Worm (Caenorhabditis elegans) whole organism, young adult: Measurements from ENCODE around the gene unc-10.
A peak's percentile ranks its signal among the peaks of the same experiment; 100 is the strongest.

ENCODE experiments used
- B0019.2 ChIP-seq: fragments of 200-800 bp; sonication (Bioruptor generic); conservative IDR thresholded peaks from 2 replicates; pipeline ENCODE4 v1.3.6; 2022; ENCODE audit warnings: missing genetic modification reagents, missing genetic modification characterization, missing compliant biosample characterization
- F57A8.1 ChIP-seq: fragments of 200-800 bp; sonication (Bioruptor generic); optimal IDR thresholded peaks from 2 replicates; lab custom pipeline; 2018; ENCODE audit warnings: mild to moderate bottlenecking, missing genetic modification characterization, moderate library complexity, missing compliant biosample characterization
- K11D2.4 ChIP-seq: fragments of 200-800 bp; sonication (Bioruptor generic); IDR thresholded peaks from 2 replicates; pipeline ENCODE4 v1.3.6; 2022; ENCODE audit warnings: missing genetic modification reagents, missing genetic modification characterization, missing compliant biosample characterization
- K12H6.12 ChIP-seq: fragments of 200-800 bp; sonication (Bioruptor generic); optimal IDR thresholded peaks from 2 replicates; lab custom pipeline; 2018; ENCODE audit warnings: mild to moderate bottlenecking, missing genetic modification characterization, missing compliant biosample characterization
- Y56A3A.18 ChIP-seq: fragments of 200-800 bp; sonication (Bioruptor generic); IDR thresholded peaks from 2 replicates; pipeline ENCODE4 v1.3.6; 2022; ENCODE audit warnings: missing genetic modification reagents, missing genetic modification characterization, missing compliant biosample characterization
- Y67H2A.10 ChIP-seq: fragments of 200-800 bp; sonication (Bioruptor generic); conservative IDR thresholded peaks from 2 replicates; pipeline ENCODE4 v1.3.6; 2022; ENCODE audit warnings: missing genetic modification reagents, missing genetic modification characterization, missing compliant biosample characterization
- ZK185.1 ChIP-seq: sonication (generic microtip); optimal IDR thresholded peaks from 2 replicates; lab custom pipeline; 2016; ENCODE audit warnings: mild to moderate bottlenecking, missing genetic modification characterization, missing compliant biosample characterization; ENCODE audit not compliant: poor library complexity, severe bottlenecking
- ama-1 ChIP-seq, 3 experiments: fragments of 150-350 bp in 1 of 3; sonication (generic microtip) in 2 of 3; optimal IDR thresholded peaks; 2 replicates each; lab custom pipeline; 2014 to 2018; ENCODE audit warnings: missing biosample characterization in 2 of 3, missing genetic modification characterization in 2 of 3, missing genetic modification reagents in 2 of 3
- atf-7 ChIP-seq: sonication (generic microtip); optimal IDR thresholded peaks from 2 replicates; lab custom pipeline; 2017; ENCODE audit warnings: mild to moderate bottlenecking, missing genetic modification characterization, missing compliant biosample characterization
- attf-5 ChIP-seq: fragments of 200-800 bp; sonication (Bioruptor generic); optimal IDR thresholded peaks from 2 replicates; lab custom pipeline; 2018; ENCODE audit warnings: mild to moderate bottlenecking, missing genetic modification characterization, missing compliant biosample characterization
- bed-1 ChIP-seq: fragments of 200-800 bp; sonication (Bioruptor generic); IDR thresholded peaks from 2 replicates; pipeline ENCODE4 v1.3.6; 2022; ENCODE audit warnings: missing genetic modification reagents, missing genetic modification characterization, missing compliant biosample characterization
- cebp-1 ChIP-seq, 2 experiments: fragments of 200-800 bp in 1 of 2; sonication (Bioruptor generic) in 1 of 2; sonication (generic microtip) in 1 of 2; IDR thresholded peaks in 1 of 2; optimal IDR thresholded peaks in 1 of 2; 2 replicates each; pipeline versions ENCODE4 v1.3.6 to Lab custom; 2017 to 2022; ENCODE audit warnings: missing compliant biosample characterization in 2 of 2, missing genetic modification characterization in 2 of 2, mild to moderate bottlenecking in 1 of 2, missing genetic modification reagents in 1 of 2, moderate library complexity in 1 of 2
- ceh-100 ChIP-seq: fragments of 200-800 bp; sonication (Bioruptor generic); IDR thresholded peaks from 2 replicates; pipeline ENCODE4 v1.3.6; 2022; ENCODE audit warnings: missing genetic modification reagents, missing genetic modification characterization, missing compliant biosample characterization
- ceh-27 ChIP-seq: fragments of 200-800 bp; sonication (Bioruptor generic); optimal IDR thresholded peaks from 2 replicates; lab custom pipeline; 2018; ENCODE audit warnings: mild to moderate bottlenecking, missing genetic modification characterization, moderate library complexity, missing compliant biosample characterization
- ceh-91 ChIP-seq: fragments of 200-800 bp; sonication (Bioruptor generic); IDR thresholded peaks from 2 replicates; pipeline ENCODE4 v1.3.6; 2022; ENCODE audit warnings: missing genetic modification reagents, missing genetic modification characterization, missing compliant biosample characterization
- chd-7 ChIP-seq: sonication (generic microtip); optimal IDR thresholded peaks from 2 replicates; lab custom pipeline; 2016; ENCODE audit warnings: mild to moderate bottlenecking, missing genetic modification characterization, moderate library complexity, missing compliant biosample characterization
- dox-1 ChIP-seq: fragments of 200-800 bp; sonication (Bioruptor generic); IDR thresholded peaks from 2 replicates; pipeline ENCODE4 v1.3.6; 2022; ENCODE audit warnings: missing genetic modification reagents, missing genetic modification characterization, missing compliant biosample characterization
- egl-44 ChIP-seq: fragments of 200-800 bp; sonication (Bioruptor generic); IDR thresholded peaks from 2 replicates; pipeline ENCODE4 v1.3.6; 2022; ENCODE audit warnings: missing genetic modification reagents, missing genetic modification characterization, missing compliant biosample characterization
- gei-17 ChIP-seq: fragments of 200-800 bp; sonication (Bioruptor generic); optimal IDR thresholded peaks from 2 replicates; lab custom pipeline; 2018; ENCODE audit warnings: mild to moderate bottlenecking, missing genetic modification characterization, missing compliant biosample characterization
- hlh-12 ChIP-seq: sonication (generic microtip); optimal IDR thresholded peaks from 2 replicates; lab custom pipeline; 2016; ENCODE audit warnings: missing genetic modification characterization, missing compliant biosample characterization
- hmg-1.2 ChIP-seq: fragments of 200-800 bp; sonication (Bioruptor generic); IDR thresholded peaks from 2 replicates; pipeline ENCODE4 v1.3.6; 2022; ENCODE audit warnings: missing genetic modification reagents, missing genetic modification characterization, missing compliant biosample characterization
- hmg-20 ChIP-seq: fragments of 200-800 bp; sonication (Bioruptor generic); IDR thresholded peaks from 2 replicates; pipeline ENCODE4 v1.3.6; 2022; ENCODE audit warnings: missing genetic modification reagents, missing genetic modification characterization, missing compliant biosample characterization
- hsf-1 ChIP-seq: fragments of 200-800 bp; sonication (Bioruptor generic); IDR thresholded peaks from 2 replicates; pipeline ENCODE4 v1.3.6; 2022; ENCODE audit warnings: missing genetic modification reagents, missing genetic modification characterization, missing compliant biosample characterization
- lin-26 ChIP-seq: fragments of 200-800 bp; sonication (Bioruptor generic); IDR thresholded peaks from 2 replicates; pipeline ENCODE4 v1.3.6; 2022; ENCODE audit warnings: missing genetic modification reagents, missing genetic modification characterization, missing compliant biosample characterization
- lin-35 ChIP-seq, 3 experiments: fragments of 150-350 bp in 2 of 3; sonication (generic microtip) in 1 of 3; optimal IDR thresholded peaks; 2 replicates each; lab custom pipeline; 2014 to 2018; ENCODE audit warnings: missing biosample characterization in 3 of 3, missing genetic modification characterization in 3 of 3, missing genetic modification reagents in 3 of 3
- lin-40 ChIP-seq: sonication (generic microtip); optimal IDR thresholded peaks from 2 replicates; lab custom pipeline; 2016; ENCODE audit warnings: missing genetic modification characterization, mild to moderate bottlenecking, missing compliant biosample characterization, missing genotype, missing genetic modification reagents
- lir-1 ChIP-seq: fragments of 200-800 bp; sonication (Bioruptor generic); conservative IDR thresholded peaks from 2 replicates; pipeline ENCODE4 v1.3.6; 2022; ENCODE audit warnings: missing genetic modification reagents, missing genetic modification characterization, missing compliant biosample characterization
- mcd-1 ChIP-seq: fragments of 200-800 bp; sonication (Bioruptor generic); IDR thresholded peaks from 2 replicates; pipeline ENCODE4 v1.3.6; 2022; ENCODE audit warnings: missing genetic modification reagents, missing genetic modification characterization, missing compliant biosample characterization
- nfya-2 ChIP-seq: fragments of 200-800 bp; sonication (Bioruptor generic); IDR thresholded peaks from 2 replicates; pipeline ENCODE4 v1.3.6; 2022; ENCODE audit warnings: missing genetic modification reagents, missing genetic modification characterization, missing compliant biosample characterization
- nhr-120 ChIP-seq: fragments of 200-800 bp; sonication (Bioruptor generic); IDR thresholded peaks from 2 replicates; pipeline ENCODE4 v1.3.6; 2022; ENCODE audit warnings: missing genetic modification characterization, missing compliant biosample characterization
- rcor-1 ChIP-seq: fragments of 200-800 bp; sonication (Bioruptor generic); IDR thresholded peaks from 2 replicates; pipeline ENCODE4 v1.3.6; 2022; ENCODE audit warnings: missing genetic modification reagents, missing genetic modification characterization, missing compliant biosample characterization
- snpc-1.3 ChIP-seq: sonication (generic microtip); optimal IDR thresholded peaks from 2 replicates; lab custom pipeline; 2017; ENCODE audit warnings: missing genetic modification characterization, mild to moderate bottlenecking, missing compliant biosample characterization, antibody characterized with exemption, moderate library complexity, missing genotype, missing genetic modification reagents; ENCODE audit not compliant: insufficient read depth
- snpc-4 ChIP-seq, 5 experiments: fragments of 150-350 bp in 1 of 5; sonication (generic microtip) in 4 of 5; optimal IDR thresholded peaks; 2 replicates each; lab custom pipeline; 2014 to 2018; ENCODE audit warnings: missing genetic modification characterization in 5 of 5, missing biosample characterization in 3 of 5, antibody characterized with exemption in 2 of 5, mild to moderate bottlenecking in 2 of 5, missing compliant biosample characterization in 2 of 5, missing genotype in 2 of 5, moderate library complexity in 2 of 5, missing genetic modification reagents in 1 of 5
- somi-1 ChIP-seq: fragments of 200-800 bp; sonication (Bioruptor generic); optimal IDR thresholded peaks from 2 replicates; lab custom pipeline; 2018; ENCODE audit warnings: mild to moderate bottlenecking, missing genetic modification characterization, missing compliant biosample characterization
- xnd-1 ChIP-seq: sonication (generic microtip); optimal IDR thresholded peaks from 2 replicates; lab custom pipeline; 2016; ENCODE audit warnings: missing genotype, missing genetic modification reagents, missing genetic modification characterization, missing compliant biosample characterization
- zfh-2 ChIP-seq: fragments of 200-800 bp; sonication (Bioruptor generic); conservative IDR thresholded peaks from 2 replicates; pipeline ENCODE4 v1.3.6; 2022; ENCODE audit warnings: missing genetic modification reagents, missing genetic modification characterization, missing compliant biosample characterization
- zim-3 ChIP-seq: sonication (generic microtip); optimal IDR thresholded peaks from 2 replicates; lab custom pipeline; 2017; ENCODE audit warnings: mild to moderate bottlenecking, missing genetic modification characterization, moderate library complexity, missing compliant biosample characterization

Gene unc-10

DNA sequence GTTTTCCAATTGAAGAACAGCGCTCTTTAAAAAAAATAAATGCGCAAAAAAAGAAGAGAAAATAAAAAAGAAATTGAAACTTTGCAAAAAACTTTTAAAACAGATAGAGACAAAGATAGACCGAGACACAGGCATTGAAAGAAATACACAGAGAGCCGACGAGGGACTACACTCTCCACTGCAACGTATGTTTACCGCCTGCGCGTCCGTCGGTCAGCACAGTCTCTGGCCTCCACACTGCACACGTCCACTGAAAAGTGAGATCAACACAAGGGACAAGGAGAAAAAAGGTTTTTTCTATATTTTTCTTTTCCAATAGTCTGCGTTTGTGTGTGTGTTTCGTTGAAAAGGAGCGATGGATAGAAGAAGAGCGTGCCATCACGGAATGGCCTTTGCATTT, 26.3 kb upstream of the unc-10 start:
- no peak for TF ChIP-seq nhr-120 (GFP tag; lab: Robert Waterston, UW)
- TF ChIP-seq zim-3 (tag; lab: Kevin White, UChicago), result no peak
- TF ChIP-seq mcd-1, result peak; percentile 33; the same call in 1 of the 2 replicates
- TF ChIP-seq cebp-1 (GFP tag; IDR thresholded peaks at IDR 0.05; lab: Robert Waterston, UW), result no peak
- peak; percentile 47 for TF ChIP-seq cebp-1 (tag; optimal IDR thresholded peaks at IDR 0.05; lab: Kevin White, UChicago)
- TF ChIP-seq attf-5 (GFP tag; lab: Kevin White, UChicago), result no peak
- TF ChIP-seq nfya-2, result no peak
- TF ChIP-seq egl-44, result no peak
- TF ChIP-seq lir-1 (GFP tag; lab: Robert Waterston, UW), result 0 out of 2 replicates have a peak, but pooled peaks have one; percentile 16
- peak; percentile 68; the same call in 1 of the 2 replicates for TF ChIP-seq lin-26 (GFP tag; lab: Robert Waterston, UW)
- TF ChIP-seq hlh-12 (tag; lab: Kevin White, UChicago), result no peak
- peak; percentile 5 for TF ChIP-seq somi-1 (GFP tag; lab: Kevin White, UChicago)
- TF ChIP-seq Y67H2A.10 (GFP tag; lab: Robert Waterston, UW), result 0 out of 2 replicates have a peak, but pooled peaks have one; percentile 31
- TF ChIP-seq ceh-100 (GFP tag; lab: Robert Waterston, UW), result no peak
- peak; percentile 34 for TF ChIP-seq chd-7 (tag; lab: Kevin White, UChicago)
- no peak for TF ChIP-seq hsf-1 (GFP tag; lab: Robert Waterston, UW)
- peak; percentile 58 for TF ChIP-seq K12H6.12 (tag; lab: Kevin White, UChicago)
- no peak for TF ChIP-seq ceh-91 (GFP tag; lab: Robert Waterston, UW)
- no peak for TF ChIP-seq atf-7
- no peak for TF ChIP-seq F57A8.1 (GFP tag; lab: Kevin White, UChicago)
- no peak for TF ChIP-seq Y56A3A.18 (GFP tag; lab: Robert Waterston, UW)
- no peak for TF ChIP-seq ama-1 (optimal IDR thresholded peaks at IDR 0.05; lab: Kevin White, UChicago)
- no peak for TF ChIP-seq ama-1 (GFP tag; optimal IDR thresholded peaks at IDR 0.05; lab: Kevin White, UChicago)
- TF ChIP-seq B0019.2, result no peak
- peak; percentile 11 for TF ChIP-seq gei-17 (GFP tag; lab: Kevin White, UChicago)
- TF ChIP-seq rcor-1, result 0 out of 2 replicates have a peak, but pooled peaks have one; percentile 40
- TF ChIP-seq ZK185.1, result peak; percentile 37
- TF ChIP-seq ceh-27 (GFP tag; lab: Kevin White, UChicago), result peak; percentile 25
- no peak for TF ChIP-seq bed-1 (GFP tag; lab: Robert Waterston, UW)
- TF ChIP-seq dox-1 (GFP tag; lab: Robert Waterston, UW), result peak; percentile 48; the same call in 1 of the 2 replicates
- TF ChIP-seq zfh-2 (GFP tag; lab: Robert Waterston, UW), result peak; percentile 86
- TF ChIP-seq lin-40 (tag; lab: Kevin White, UChicago), result peak; percentile 65
- TF ChIP-seq snpc-1.3, result no peak
- peak; percentile 57; the same call in 1 of the 2 replicates for TF ChIP-seq hmg-1.2 (GFP tag; lab: Robert Waterston, UW)
- TF ChIP-seq hmg-20 (GFP tag; lab: Robert Waterston, UW), result no peak
- TF ChIP-seq snpc-4 (GFP tag; optimal IDR thresholded peaks at IDR 0.05; lab: Kevin White, UChicago), result no peak
- peak in 3 of 4 experiments; percentile 3 to 7 (median 5) for TF ChIP-seq snpc-4 (tag; optimal IDR thresholded peaks at IDR 0.05; lab: Kevin White, UChicago)
- TF ChIP-seq xnd-1 (tag; lab: Kevin White, UChicago), result no peak
- peak; percentile 58; the same call in 1 of the 2 replicates for TF ChIP-seq K11D2.4 (GFP tag; lab: Robert Waterston, UW)
- TF ChIP-seq lin-35 (GFP tag; optimal IDR thresholded peaks at IDR 0.05; lab: Kevin White, UChicago), result peak in 1 of 3 experiments; percentile 47
